Worm (Caenorhabditis elegans) whole organism, L1 larva: ENCODE measurements around the gene F54E7.9.

Source experiments
- C04F5.9 ChIP-seq: sonication (generic microtip); optimal IDR thresholded peaks from 2 replicates; lab custom pipeline; 2016; ENCODE audit warnings: missing genetic modification characterization, missing compliant biosample characterization
- F16B12.6 ChIP-seq: fragments of 150-350 bp; optimal IDR thresholded peaks from 2 replicates; lab custom pipeline; 2014; ENCODE audit warnings: missing biosample characterization, missing genetic modification characterization
- aha-1 ChIP-seq: fragments of 150-350 bp; optimal IDR thresholded peaks from 2 replicates; lab custom pipeline; 2014; ENCODE audit warnings: missing biosample characterization, missing genetic modification characterization
- ama-1 ChIP-seq: fragments of 150-350 bp; optimal IDR thresholded peaks from 2 replicates; lab custom pipeline; 2014
- blmp-1 ChIP-seq: fragments of 150-350 bp; optimal IDR thresholded peaks from 2 replicates; lab custom pipeline; 2014; ENCODE audit warnings: missing biosample characterization, missing genetic modification characterization
- ceh-63 ChIP-seq: fragments of 200-800 bp; sonication (Bioruptor generic); optimal IDR thresholded peaks from 2 replicates; lab custom pipeline; 2018; ENCODE audit warnings: mild to moderate bottlenecking, missing genetic modification characterization, missing compliant biosample characterization
- ceh-90 ChIP-seq: sonication (generic microtip); optimal IDR thresholded peaks from 2 replicates; lab custom pipeline; 2016; ENCODE audit warnings: missing genetic modification characterization, missing compliant biosample characterization
- ces-1 ChIP-seq: fragments of 150-350 bp; optimal IDR thresholded peaks from 2 replicates; lab custom pipeline; 2014; ENCODE audit warnings: missing biosample characterization, missing genetic modification reagents, missing genetic modification characterization
- dpl-1 ChIP-seq, 3 experiments: fragments of 150-350 bp in 2 of 3; sonication (generic microtip) in 1 of 3; optimal IDR thresholded peaks; 2 replicates each; lab custom pipeline; 2014 to 2017; ENCODE audit warnings: missing biosample characterization in 3 of 3, missing genetic modification characterization in 3 of 3, missing genetic modification reagents in 3 of 3
- dsc-1 ChIP-seq: sonication (generic microtip); optimal IDR thresholded peaks from 2 replicates; lab custom pipeline; 2016; ENCODE audit warnings: mild to moderate bottlenecking, missing genetic modification characterization, missing compliant biosample characterization
- efl-1 ChIP-seq, 4 experiments: fragments of 150-350 bp; optimal IDR thresholded peaks in 3 of 4; peaks in 1 of 4; 1 replicate in 1 of 4; 2 replicates in 3 of 4; lab custom pipeline; 2014; ENCODE audit warnings: missing biosample characterization in 2 of 4, missing genetic modification characterization in 2 of 4, missing genetic modification reagents in 2 of 4
- elt-3 ChIP-seq, 6 experiments: fragments of 150-350 bp in 1 of 6; sonication (generic microtip); optimal IDR thresholded peaks; 2 replicates each; lab custom pipeline; 2017 to 2018; ENCODE audit warnings: missing biosample characterization in 6 of 6, missing genetic modification characterization in 6 of 6, inconsistent platforms in 1 of 6
- ets-5 ChIP-seq: fragments of 200-800 bp; sonication (Bioruptor generic); IDR thresholded peaks from 2 replicates; pipeline ENCODE4 v1.3.6; 2022; ENCODE audit warnings: missing genetic modification characterization, missing compliant biosample characterization
- fos-1 ChIP-seq: fragments of 150-350 bp; optimal IDR thresholded peaks from 2 replicates; lab custom pipeline; 2014; ENCODE audit warnings: missing biosample characterization, missing genetic modification characterization
- hlh-17 ChIP-seq: fragments of 200-800 bp; sonication (Bioruptor generic); optimal IDR thresholded peaks from 2 replicates; lab custom pipeline; 2018; ENCODE audit warnings: missing genetic modification characterization, mild to moderate bottlenecking, missing compliant biosample characterization, moderate library complexity, borderline replicate concordance
- hlh-4 ChIP-seq: sonication (generic microtip); optimal IDR thresholded peaks from 2 replicates; lab custom pipeline; 2016; ENCODE audit warnings: mild to moderate bottlenecking, missing genetic modification characterization, missing compliant biosample characterization
- hpl-2 ChIP-seq: fragments of 150-350 bp; optimal IDR thresholded peaks from 2 replicates; lab custom pipeline; 2014; ENCODE audit warnings: missing biosample characterization, missing genetic modification reagents, missing genetic modification characterization
- lin-35 ChIP-seq, 2 experiments: fragments of 150-350 bp; optimal IDR thresholded peaks; 2 replicates each; lab custom pipeline; 2014; ENCODE audit warnings: missing biosample characterization in 2 of 2, missing genetic modification characterization in 2 of 2, missing genetic modification reagents in 2 of 2
- lsy-2 ChIP-seq, 2 experiments: fragments of 150-350 bp; optimal IDR thresholded peaks; 2 replicates each; lab custom pipeline; 2014; ENCODE audit warnings: missing biosample characterization in 2 of 2, missing genetic modification characterization in 2 of 2
- mab-9 ChIP-seq: fragments of 200-800 bp; sonication (Bioruptor generic); IDR thresholded peaks from 2 replicates; pipeline ENCODE4 v1.3.6; 2022; ENCODE audit warnings: missing genetic modification reagents, missing genetic modification characterization, missing compliant biosample characterization
- mdl-1 ChIP-seq, 2 experiments: fragments of 150-350 bp; optimal IDR thresholded peaks; 2 replicates each; lab custom pipeline; 2014 to 2017; ENCODE audit warnings: missing biosample characterization in 2 of 2, missing genetic modification characterization in 2 of 2, inconsistent platforms in 1 of 2
- mef-2 ChIP-seq: fragments of 150-350 bp; optimal IDR thresholded peaks from 2 replicates; lab custom pipeline; 2014; ENCODE audit warnings: missing biosample characterization, missing genetic modification characterization
- mep-1 ChIP-seq: fragments of 150-350 bp; optimal IDR thresholded peaks from 2 replicates; lab custom pipeline; 2014; ENCODE audit warnings: missing biosample characterization, missing genetic modification characterization
- nhr-71 ChIP-seq: sonication (generic microtip); optimal IDR thresholded peaks from 2 replicates; lab custom pipeline; 2016; ENCODE audit warnings: mild to moderate bottlenecking, missing genetic modification characterization, moderate library complexity, missing compliant biosample characterization
- nhr-76 ChIP-seq: sonication (generic microtip); optimal IDR thresholded peaks from 2 replicates; lab custom pipeline; 2017; ENCODE audit warnings: missing biosample characterization, missing genetic modification characterization
- nhr-77 ChIP-seq: fragments of 150-350 bp; optimal IDR thresholded peaks from 2 replicates; lab custom pipeline; 2014; ENCODE audit warnings: missing biosample characterization, missing genetic modification characterization
- nhr-84 ChIP-seq: sonication (generic microtip); optimal IDR thresholded peaks from 2 replicates; lab custom pipeline; 2017; ENCODE audit warnings: missing biosample characterization, missing genetic modification characterization
- nhr-85 ChIP-seq: sonication (generic microtip); peaks from one replicate; lab custom pipeline; 2016; ENCODE audit warnings: missing genetic modification characterization, inconsistent platforms, missing compliant biosample characterization
- nhr-90 ChIP-seq: sonication (generic microtip); optimal IDR thresholded peaks from 2 replicates; lab custom pipeline; 2016; ENCODE audit warnings: mild to moderate bottlenecking, missing genetic modification characterization, missing compliant biosample characterization; ENCODE audit not compliant: poor library complexity
- pqm-1 ChIP-seq: sonication (generic microtip); optimal IDR thresholded peaks from 3 replicates; lab custom pipeline; 2017; ENCODE audit warnings: missing biosample characterization, missing genetic modification characterization
- rnt-1 ChIP-seq: sonication (generic microtip); optimal IDR thresholded peaks from 2 replicates; lab custom pipeline; 2016; ENCODE audit warnings: mild to moderate bottlenecking, missing genetic modification characterization, moderate library complexity, missing compliant biosample characterization
- skn-1 ChIP-seq: fragments of 150-350 bp; optimal IDR thresholded peaks from 2 replicates; lab custom pipeline; 2014; ENCODE audit warnings: missing biosample characterization, missing genetic modification characterization
- sox-4 ChIP-seq: sonication (generic microtip); optimal IDR thresholded peaks from 2 replicates; lab custom pipeline; 2016; ENCODE audit warnings: missing genetic modification characterization, missing compliant biosample characterization
- swsn-7 ChIP-seq: sonication (generic microtip); optimal IDR thresholded peaks from 2 replicates; lab custom pipeline; 2016; ENCODE audit warnings: missing genetic modification characterization, missing compliant biosample characterization
- tbx-2 ChIP-seq: sonication (generic microtip); optimal IDR thresholded peaks from 2 replicates; lab custom pipeline; 2016; ENCODE audit warnings: missing genetic modification characterization, missing compliant biosample characterization
- tlp-1 ChIP-seq: fragments of 150-350 bp; optimal IDR thresholded peaks from 2 replicates; lab custom pipeline; 2014; ENCODE audit warnings: missing biosample characterization, missing genetic modification characterization
- unc-30 ChIP-seq: sonication (generic microtip); optimal IDR thresholded peaks from 2 replicates; lab custom pipeline; 2017; ENCODE audit warnings: missing biosample characterization, missing genetic modification characterization
- unc-62 ChIP-seq: fragments of 150-350 bp; optimal IDR thresholded peaks from 2 replicates; lab custom pipeline; 2014; ENCODE audit warnings: missing biosample characterization, missing genetic modification reagents, missing genetic modification characterization
- unc-98 ChIP-seq: fragments of 200-800 bp; sonication (Bioruptor generic); IDR thresholded peaks from 2 replicates; pipeline ENCODE4 v1.3.6; 2022; ENCODE audit warnings: missing genetic modification characterization, missing compliant biosample characterization
- xbp-1 ChIP-seq: sonication (generic microtip); optimal IDR thresholded peaks from 2 replicates; lab custom pipeline; 2016; ENCODE audit warnings: missing genetic modification characterization, missing compliant biosample characterization
- zag-1 ChIP-seq: fragments of 150-350 bp; optimal IDR thresholded peaks from 2 replicates; lab custom pipeline; 2014; ENCODE audit warnings: missing biosample characterization, missing genetic modification characterization
- zip-4 ChIP-seq: fragments of 200-800 bp; sonication (Bioruptor generic); optimal IDR thresholded peaks from 2 replicates; lab custom pipeline; 2018; ENCODE audit warnings: mild to moderate bottlenecking, missing genetic modification characterization, moderate library complexity, missing compliant biosample characterization
- ztf-11 ChIP-seq, 2 experiments: sonication (generic microtip); optimal IDR thresholded peaks; 2 replicates each; lab custom pipeline; 2016 to 2017; ENCODE audit warnings: missing genetic modification characterization in 2 of 2, missing biosample characterization in 1 of 2, missing compliant biosample characterization in 1 of 2

F54E7.9 gene

DNA sequence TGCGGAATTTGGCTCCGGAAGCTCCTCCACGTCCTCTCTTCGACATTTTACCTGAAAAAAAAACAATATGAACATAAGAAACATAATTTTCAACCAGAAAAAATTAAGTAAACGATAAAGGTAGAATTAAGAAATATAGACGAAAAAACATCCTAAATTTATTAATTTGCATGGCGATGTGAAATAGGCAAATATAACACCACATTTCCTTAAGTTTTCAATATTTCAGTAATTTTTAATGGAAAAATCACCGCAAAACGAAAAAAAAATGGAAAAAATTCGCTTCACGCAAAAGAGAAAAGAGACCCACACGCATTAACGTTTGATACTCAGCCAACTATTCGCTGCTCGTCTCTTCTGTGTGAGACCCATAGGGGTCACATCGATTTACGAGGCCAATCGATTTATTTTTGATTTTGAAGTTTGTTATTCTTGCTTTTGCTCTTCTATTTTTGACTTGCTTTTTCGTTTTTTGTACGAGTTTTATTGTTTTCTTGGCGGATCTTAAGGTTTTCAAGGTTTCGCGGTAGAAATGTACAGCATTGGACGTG is 28.5 kb upstream of the F54E7.9 start, which contains the start of gene rpl-23 (continued):
- TF ChIP-seq xbp-1 (tag; lab: Kevin White, UChicago) = peak; percentile 92
- TF ChIP-seq elt-3 (tag; optimal IDR thresholded peaks at IDR 0.05; lab: Kevin White, UChicago) = peak in 5 of 6 experiments; percentile 45 to 97 (median 83)
- peak; percentile 90 for TF ChIP-seq nhr-77 (tag; lab: Kevin White, UChicago)
- no peak for TF ChIP-seq hlh-17 (GFP tag; lab: Kevin White, UChicago)
- TF ChIP-seq ceh-63 (GFP tag; lab: Kevin White, UChicago) = no peak
- peak; percentile 95 for TF ChIP-seq mep-1
- TF ChIP-seq lsy-2 (tag; optimal IDR thresholded peaks at IDR 0.05; lab: Kevin White, UChicago) = peak; percentile 94 to 97
- TF ChIP-seq unc-62 = no peak
- TF ChIP-seq mef-2 = peak; percentile 27

DNA sequence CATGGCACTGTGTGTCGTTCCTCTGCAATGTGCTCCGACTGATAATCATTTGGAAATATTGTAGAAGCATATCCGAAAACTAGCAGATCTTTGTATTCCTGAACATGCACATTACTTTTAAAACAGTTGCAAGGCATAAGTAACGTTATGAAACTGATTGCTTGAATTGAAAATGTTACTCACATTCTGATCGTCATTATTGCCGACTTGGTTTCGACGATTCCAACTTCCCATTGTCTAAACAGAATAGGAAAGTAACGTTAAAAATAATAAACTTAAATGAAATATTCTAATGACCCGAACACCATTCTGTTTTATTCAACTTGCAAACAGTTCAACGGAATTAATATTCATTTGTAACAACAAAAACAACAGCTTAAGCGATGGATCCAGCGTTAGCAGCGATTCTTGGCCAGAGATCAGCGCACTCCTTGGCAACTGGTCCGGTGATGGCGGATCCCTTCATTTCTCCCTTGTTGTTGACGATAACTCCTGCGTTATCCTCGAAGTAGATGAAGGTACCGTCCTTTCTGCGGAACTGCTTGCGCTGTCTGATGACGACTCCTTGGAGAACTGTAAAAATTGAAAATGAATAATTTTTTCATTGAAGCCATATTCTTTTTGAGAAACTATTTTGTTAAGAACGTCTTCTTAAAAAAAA is 27.7 kb upstream of the F54E7.9 start, which contains the start of gene swp-1:
Gene swp-1, minus strand, starts transcription at position 298 of the 661 bp plus-strand sequence.
- no peak for TF ChIP-seq efl-1 (optimal IDR thresholded peaks at IDR 0.05; lab: Kevin White, UChicago)
- TF ChIP-seq efl-1 (GFP tag; optimal IDR thresholded peaks at IDR 0.05 in 1 of 2; lab: Kevin White, UChicago) = no peak
- no peak for TF ChIP-seq skn-1
- TF ChIP-seq nhr-84 (tag; lab: Kevin White, UChicago) = no peak
- TF ChIP-seq nhr-71 (tag; lab: Kevin White, UChicago) = peak; percentile 13
- no peak for TF ChIP-seq lin-35 (GFP tag; optimal IDR thresholded peaks at IDR 0.05; lab: Kevin White, UChicago)
- no peak for TF ChIP-seq tbx-2 (tag; lab: Kevin White, UChicago)
- TF ChIP-seq rnt-1 = no peak
- no peak for TF ChIP-seq mef-2
- TF ChIP-seq C04F5.9 (tag; lab: Kevin White, UChicago) = no peak
- no peak for TF ChIP-seq nhr-90 (tag; lab: Kevin White, UChicago)
- no peak for TF ChIP-seq ceh-63 (GFP tag; lab: Kevin White, UChicago)
- no peak for TF ChIP-seq mab-9 (GFP tag; lab: Robert Waterston, UW)
- peak in 1 of 2 experiments; percentile 26 for TF ChIP-seq lsy-2 (tag; optimal IDR thresholded peaks at IDR 0.05; lab: Kevin White, UChicago)
- TF ChIP-seq ces-1 (GFP tag; lab: Kevin White, UChicago) = no peak
- peak; percentile 49 for TF ChIP-seq nhr-85 (tag; lab: Kevin White, UChicago)
- no peak for TF ChIP-seq fos-1 (tag; lab: Kevin White, UChicago)

DNA sequence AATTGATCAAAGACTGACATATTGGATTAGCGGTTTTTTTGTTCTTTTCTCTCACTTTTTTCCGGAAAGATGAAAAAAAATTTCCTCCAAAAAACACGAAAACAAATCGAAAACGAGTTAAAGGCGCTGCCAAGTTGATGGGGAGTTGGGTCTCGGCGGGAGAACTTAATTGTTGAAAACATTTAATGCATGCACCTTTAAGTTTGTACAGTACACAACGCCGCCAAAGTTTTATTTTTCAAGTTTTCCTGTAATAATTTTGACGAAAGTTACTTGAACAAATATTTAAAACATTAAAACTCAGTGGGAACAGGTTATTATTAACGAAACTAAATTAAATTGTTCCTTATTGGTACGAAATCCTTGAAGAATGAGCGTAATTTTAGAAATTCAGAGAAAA is 23.8 kb upstream of the F54E7.9 start:
- TF ChIP-seq ztf-11 (tag; optimal IDR thresholded peaks at IDR 0.05; lab: Kevin White, UChicago) = no peak
- no peak for TF ChIP-seq mdl-1 (tag; optimal IDR thresholded peaks at IDR 0.05; lab: Kevin White, UChicago)

ce11 chrIII:5697963-5698730 is 20.5 kb upstream of the F54E7.9 start, which contains the start of the genes lgg-3 and rgs-5:
TSS of gene lgg-3 (minus strand) at chrIII:5698013.
TSS of gene rgs-5 (plus strand) at chrIII:5698555.
- TF ChIP-seq pqm-1 (tag; lab: Kevin White, UChicago) (no peak), mef-2 (no peak), dsc-1 (tag; lab: Kevin White, UChicago) (no peak), unc-30 (no peak), hlh-4 (tag; lab: Kevin White, UChicago) (no peak), ceh-90 (tag; lab: Kevin White, UChicago) (no peak), skn-1 (no peak), aha-1 (tag; lab: Kevin White, UChicago) (no peak), zip-4 (no peak), zag-1 (tag; lab: Kevin White, UChicago) (no peak), ama-1 (lab: Kevin White, UChicago) (no peak), F16B12.6 (no peak), nhr-76 (tag; lab: Kevin White, UChicago) (no peak), unc-98 (GFP tag; lab: Robert Waterston, UW) (no peak), dpl-1 (GFP tag; optimal IDR thresholded peaks at IDR 0.05; lab: Kevin White, UChicago) (peak; percentile 14 to 64 (median 48)), swsn-7 (no peak), nhr-85 (tag; lab: Kevin White, UChicago) (peak; percentile 17), ztf-11 (tag; optimal IDR thresholded peaks at IDR 0.05; lab: Kevin White, UChicago) (no peak), C04F5.9 (tag; lab: Kevin White, UChicago) (no peak), blmp-1 (tag; lab: Kevin White, UChicago) (peak; percentile 20), hpl-2 (GFP tag; lab: Kevin White, UChicago) (no peak), efl-1 (optimal IDR thresholded peaks at IDR 0.05; lab: Kevin White, UChicago) (peak; percentile 50 to 70), efl-1 (GFP tag; optimal IDR thresholded peaks at IDR 0.05 in 1 of 2; lab: Kevin White, UChicago) (peak; percentile 47 to 93), ces-1 (GFP tag; lab: Kevin White, UChicago) (no peak), ets-5 (GFP tag; lab: Robert Waterston, UW) (no peak), tlp-1 (tag; lab: Kevin White, UChicago) (no peak), sox-4 (tag; lab: Kevin White, UChicago) (no peak)
